Worm (Caenorhabditis elegans) whole organism, L1 larva: ENCODE data around the gene rict-1.

Experiments used
- elt-3 ChIP-seq, 6 experiments: fragments of 150-350 bp in 1 of 6; sonication (generic microtip); optimal IDR thresholded peaks; 2 replicates each; lab custom pipeline; 2017 to 2018; ENCODE audit warnings: missing biosample characterization in 6 of 6, missing genetic modification characterization in 6 of 6, inconsistent platforms in 1 of 6
- lin-39 ChIP-seq: fragments of 150-350 bp; optimal IDR thresholded peaks from 2 replicates; lab custom pipeline; 2014; ENCODE audit warnings: missing biosample characterization, missing genetic modification reagents, missing genetic modification characterization
- nhr-11 ChIP-seq: fragments of 150-350 bp; optimal IDR thresholded peaks from 2 replicates; lab custom pipeline; 2014; ENCODE audit warnings: missing biosample characterization, missing genetic modification characterization
- nhr-237 ChIP-seq: fragments of 150-350 bp; optimal IDR thresholded peaks from 2 replicates; lab custom pipeline; 2014; ENCODE audit warnings: missing biosample characterization, missing genetic modification characterization

DNA sequence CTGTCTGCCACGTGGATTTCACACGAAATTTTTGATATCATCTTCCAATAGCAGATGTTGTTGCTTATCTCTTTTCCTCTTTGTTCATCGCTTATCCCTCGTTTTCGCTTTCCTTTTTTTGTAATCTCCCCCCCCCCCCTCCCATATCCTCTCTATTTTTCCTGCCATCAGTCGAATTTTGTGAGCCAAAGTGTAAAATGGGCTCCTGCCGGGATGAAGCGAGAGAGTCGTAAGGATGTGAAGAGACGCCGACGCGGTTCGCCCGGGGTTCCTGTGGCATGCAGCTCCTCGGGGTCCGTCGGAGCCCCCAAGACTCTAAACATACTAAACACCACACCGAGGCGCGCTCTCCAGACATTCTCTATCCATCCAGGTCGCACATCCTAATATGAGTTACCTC is 60.0 kb downstream of the rict-1 start, which contains the start of gene zyx-1:
- TF ChIP-seq nhr-11 (tag; lab: Kevin White, UChicago), result no peak
- TF ChIP-seq elt-3 (tag; optimal IDR thresholded peaks at IDR 0.05; lab: Kevin White, UChicago), result no peak
- TF ChIP-seq nhr-237 (tag; lab: Kevin White, UChicago), result no peak
- no peak for TF ChIP-seq lin-39 (tag; lab: Kevin White, UChicago)
